Fruit fly (Drosophila melanogaster) whole organism, embryonic: Measurements from ENCODE around the gene CG7945.

Experiments
- Antp ChIP-seq: fragments of 200-800 bp; sonication (Bioruptor generic); optimal IDR thresholded peaks from 3 replicates; lab custom pipeline; 2016; ENCODE audit warnings: missing biosample characterization, missing genetic modification characterization
- Awh ChIP-seq: fragments of 200-800 bp; sonication (Bioruptor generic); IDR thresholded peaks from 2 replicates; pipeline ENCODE4, ENCODE4 v1.3.6; 2022; ENCODE audit warnings: missing biosample characterization, missing genetic modification characterization
- CG1024 ChIP-seq: fragments of 200-800 bp; sonication (Bioruptor generic); IDR thresholded peaks from 2 replicates; pipeline ENCODE4 v1.3.6; 2022; ENCODE audit warnings: missing biosample characterization, missing genetic modification characterization
- CG10431 ChIP-seq: fragments of 200-800 bp; sonication (Bioruptor generic); optimal IDR thresholded peaks from 3 replicates; lab custom pipeline; 2018; ENCODE audit warnings: missing biosample characterization, mild to moderate bottlenecking, missing genetic modification characterization
- CG11504 ChIP-seq: fragments of 200-800 bp; sonication (Bioruptor generic); optimal IDR thresholded peaks from 3 replicates; lab custom pipeline; 2019; ENCODE audit warnings: missing biosample characterization, mild to moderate bottlenecking, missing genetic modification characterization, moderate library complexity
- CG16815 ChIP-seq: fragments of 200-800 bp; sonication (Bioruptor generic); optimal IDR thresholded peaks from 3 replicates; lab custom pipeline; 2017; ENCODE audit warnings: missing biosample characterization, mild to moderate bottlenecking, missing genetic modification characterization
- CG17328 ChIP-seq: fragments of 200-800 bp; sonication (Bioruptor generic); IDR thresholded peaks from 2 replicates; pipeline ENCODE4 v1.3.6; 2022; ENCODE audit warnings: missing biosample characterization, missing genetic modification characterization
- CG18262 ChIP-seq: fragments of 200-800 bp; optimal IDR thresholded peaks from 3 replicates; lab custom pipeline; 2019; ENCODE audit warnings: missing biosample characterization, mild to moderate bottlenecking, missing genetic modification characterization, moderate library complexity
- CG2875 ChIP-seq: fragments of 200-800 bp; sonication (Bioruptor generic); optimal IDR thresholded peaks from 2 replicates; lab custom pipeline; 2017; ENCODE audit warnings: missing biosample characterization, mild to moderate bottlenecking, missing genetic modification characterization, missing genetic modification reagents
- CG2889 ChIP-seq: fragments of 200-800 bp; sonication (Bioruptor generic); IDR thresholded peaks from 3 replicates; pipeline ENCODE4 v1.3.6; 2022; ENCODE audit warnings: missing biosample characterization, missing genetic modification characterization
- CG30403 ChIP-seq: fragments of 200-800 bp; sonication (Bioruptor generic); optimal IDR thresholded peaks from 3 replicates; lab custom pipeline; 2016; ENCODE audit warnings: missing biosample characterization, missing genetic modification characterization
- CG33213 ChIP-seq: fragments of 200-800 bp; sonication (Bioruptor generic); optimal IDR thresholded peaks from 3 replicates; lab custom pipeline; 2016; ENCODE audit warnings: missing biosample characterization, missing genetic modification characterization
- CG3726 ChIP-seq: fragments of 200-800 bp; sonication (Bioruptor generic); IDR thresholded peaks from 3 replicates; pipeline ENCODE4, ENCODE4 v1.3.6; 2022; ENCODE audit warnings: missing biosample characterization, missing genetic modification characterization
- CG3995 ChIP-seq: fragments of 200-800 bp; sonication (Bioruptor generic); optimal IDR thresholded peaks from 3 replicates; lab custom pipeline; 2016; ENCODE audit warnings: missing biosample characterization, missing genetic modification characterization
- CG4820 ChIP-seq: fragments of 200-800 bp; sonication (Bioruptor generic); optimal IDR thresholded peaks from 3 replicates; lab custom pipeline; 2016; ENCODE audit warnings: missing biosample characterization, missing genetic modification characterization
- CG6175 ChIP-seq: fragments of 200-800 bp; sonication (Bioruptor generic); IDR thresholded peaks from 3 replicates; pipeline ENCODE4 v1.3.6; 2022; ENCODE audit warnings: missing biosample characterization, missing genetic modification characterization
- CG7357 ChIP-seq: fragments of 200-800 bp; sonication (Bioruptor generic); IDR thresholded peaks from 3 replicates; pipeline ENCODE4 v1.3.6; 2022; ENCODE audit warnings: missing biosample characterization, missing genetic modification characterization
- CG8359 ChIP-seq: fragments of 200-800 bp; sonication (Bioruptor generic); optimal IDR thresholded peaks from 2 replicates; lab custom pipeline; 2017; ENCODE audit warnings: missing biosample characterization, mild to moderate bottlenecking, missing genetic modification characterization, borderline replicate concordance
- CG8944 ChIP-seq: fragments of 200-800 bp; sonication (Bioruptor generic); optimal IDR thresholded peaks from 3 replicates; lab custom pipeline; 2016; ENCODE audit warnings: missing biosample characterization, missing genetic modification characterization
- CG9727 ChIP-seq: fragments of 200-800 bp; sonication (Bioruptor generic); optimal IDR thresholded peaks from 3 replicates; lab custom pipeline; 2017; ENCODE audit warnings: missing biosample characterization, mild to moderate bottlenecking, missing genetic modification characterization
- CkIIα-i1 ChIP-seq: fragments of 200-800 bp; sonication (Bioruptor generic); IDR thresholded peaks from 2 replicates; pipeline ENCODE4 v1.3.6; 2022; ENCODE audit warnings: missing biosample characterization, missing genetic modification characterization
- Dad ChIP-seq: fragments of 200-800 bp; sonication (Bioruptor generic); optimal IDR thresholded peaks from 3 replicates; lab custom pipeline; 2016; ENCODE audit warnings: missing biosample characterization, missing genetic modification characterization
- Dp ChIP-seq: fragments of 200-800 bp; sonication (Bioruptor generic); optimal IDR thresholded peaks from 2 replicates; lab custom pipeline; 2018; ENCODE audit warnings: missing biosample characterization, mild to moderate bottlenecking, missing genetic modification characterization, moderate library complexity
- E2f1 ChIP-seq: fragments of 200-800 bp; sonication (Bioruptor generic); IDR thresholded peaks from 2 replicates; pipeline ENCODE4 v1.3.6; 2022; ENCODE audit warnings: missing biosample characterization, missing genetic modification characterization
- HHEX ChIP-seq: fragments of 200-800 bp; sonication (Bioruptor generic); optimal IDR thresholded peaks from 3 replicates; lab custom pipeline; 2017; ENCODE audit warnings: missing biosample characterization, mild to moderate bottlenecking, missing genetic modification characterization, missing genetic modification reagents
- Jarid2 ChIP-seq: fragments of 200-800 bp; sonication (Bioruptor generic); optimal IDR thresholded peaks from 3 replicates; lab custom pipeline; 2017; ENCODE audit warnings: mild to moderate bottlenecking, missing biosample characterization, missing genetic modification reagents, missing genetic modification characterization
- MTF-1 ChIP-seq: fragments of 200-800 bp; sonication (Bioruptor generic); optimal IDR thresholded peaks from 2 replicates; lab custom pipeline; 2018; ENCODE audit warnings: missing biosample characterization, mild to moderate bottlenecking, missing genetic modification characterization, borderline replicate concordance
- al ChIP-seq: fragments of 200-800 bp; sonication (Bioruptor generic); IDR thresholded peaks from 2 replicates; pipeline ENCODE4 v1.3.6; 2022; ENCODE audit warnings: missing biosample characterization, missing genetic modification characterization
- bbx ChIP-seq: fragments of 200-800 bp; sonication (Bioruptor generic); IDR thresholded peaks from 2 replicates; pipeline ENCODE4 v1.3.6; 2022; ENCODE audit warnings: missing biosample characterization, missing genetic modification characterization; ENCODE audit not compliant: partially characterized antibody
- bcd ChIP-seq: fragments of 200-800 bp; sonication (Bioruptor generic); optimal IDR thresholded peaks from 2 replicates; lab custom pipeline; 2017; ENCODE audit warnings: missing biosample characterization, mild to moderate bottlenecking, missing genetic modification characterization
- chif ChIP-seq, 2 experiments: fragments of 200-800 bp; sonication (Bioruptor generic); optimal IDR thresholded peaks; 3 replicates each; lab custom pipeline; 2016; ENCODE audit warnings: missing biosample characterization in 2 of 2, missing genetic modification characterization in 2 of 2
- ci ChIP-seq: fragments of 200-800 bp; sonication (Bioruptor generic); IDR thresholded peaks from 3 replicates; pipeline ENCODE4 v1.3.6; 2022; ENCODE audit warnings: missing biosample characterization, missing genetic modification characterization
- dmrt11E ChIP-seq: fragments of 200-800 bp; sonication (Bioruptor generic); optimal IDR thresholded peaks from 3 replicates; lab custom pipeline; 2018; ENCODE audit warnings: missing biosample characterization, mild to moderate bottlenecking, missing genetic modification characterization, moderate library complexity
- fd64A ChIP-seq: fragments of 200-800 bp; sonication (Bioruptor generic); optimal IDR thresholded peaks from 3 replicates; lab custom pipeline; 2018; ENCODE audit warnings: missing biosample characterization, mild to moderate bottlenecking, missing genetic modification characterization
- fu2 ChIP-seq: fragments of 200-800 bp; sonication (Bioruptor generic); optimal IDR thresholded peaks from 2 replicates; lab custom pipeline; 2016; ENCODE audit warnings: missing biosample characterization, missing genetic modification characterization
- grau ChIP-seq: fragments of 200-800 bp; optimal IDR thresholded peaks from 3 replicates; lab custom pipeline; 2019; ENCODE audit warnings: missing biosample characterization, mild to moderate bottlenecking, missing genetic modification characterization, moderate library complexity
- kay ChIP-seq: fragments of 200-800 bp; sonication (Bioruptor generic); optimal IDR thresholded peaks from 2 replicates; lab custom pipeline; 2016; ENCODE audit warnings: missing biosample characterization, missing genetic modification characterization
- klu ChIP-seq: fragments of 200-800 bp; sonication (Bioruptor generic); IDR thresholded peaks from 2 replicates; pipeline ENCODE4 v1.3.6; 2022; ENCODE audit warnings: missing biosample characterization, missing genetic modification characterization
- lilli ChIP-seq: fragments of 200-800 bp; sonication (Bioruptor generic); optimal IDR thresholded peaks from 3 replicates; lab custom pipeline; 2016; ENCODE audit warnings: missing biosample characterization, missing genetic modification characterization
- luna ChIP-seq: fragments of 200-800 bp; sonication (Bioruptor generic); optimal IDR thresholded peaks from 2 replicates; lab custom pipeline; 2016; ENCODE audit warnings: missing biosample characterization, missing genetic modification characterization
- onecut ChIP-seq: fragments of 200-800 bp; sonication (Bioruptor generic); IDR thresholded peaks from 2 replicates; pipeline ENCODE4 v1.3.6; 2022; ENCODE audit warnings: missing biosample characterization, missing genetic modification characterization
- org-1 ChIP-seq: fragments of 200-800 bp; sonication (Bioruptor generic); optimal IDR thresholded peaks from 2 replicates; lab custom pipeline; 2017; ENCODE audit warnings: missing biosample characterization, missing genetic modification characterization
- otp ChIP-seq: fragments of 200-800 bp; sonication (Bioruptor generic); IDR thresholded peaks from 3 replicates; pipeline ENCODE4, ENCODE4 v1.3.6; 2022; ENCODE audit warnings: missing biosample characterization, missing genetic modification characterization
- pho ChIP-seq: fragments of 200-800 bp; sonication (Bioruptor generic); optimal IDR thresholded peaks from 2 replicates; lab custom pipeline; 2016; ENCODE audit warnings: missing biosample characterization, missing genetic modification characterization
- ro ChIP-seq: fragments of 200-800 bp; sonication (Bioruptor generic); IDR thresholded peaks from 2 replicates; pipeline ENCODE4 v1.3.6; 2022; ENCODE audit warnings: missing biosample characterization, missing genetic modification characterization
- sc ChIP-seq, 3 experiments: fragments of >200 bp in 2 of 3; fragments of 200-800 bp in 1 of 3; sonication (Bioruptor generic) in 1 of 3; optimal IDR thresholded peaks; 2 replicates in 2 of 3; 3 replicates in 1 of 3; lab custom pipeline; 2017; ENCODE audit warnings: mild to moderate bottlenecking in 1 of 3, missing biosample characterization in 1 of 3, missing genetic modification characterization in 1 of 3, missing genetic modification reagents in 1 of 3
- sens ChIP-seq: fragments of 200-800 bp; sonication (Bioruptor generic); peaks from one replicate; lab custom pipeline; 2016; ENCODE audit warnings: missing biosample characterization, missing genetic modification characterization
- sna ChIP-seq: fragments of 200-800 bp; sonication (Bioruptor generic); IDR thresholded peaks from 2 replicates; pipeline ENCODE4 v1.3.6; 2022; ENCODE audit warnings: missing biosample characterization, missing genetic modification characterization; ENCODE audit not compliant: partially characterized antibody
- sob ChIP-seq: fragments of 200-800 bp; sonication (Bioruptor generic); IDR thresholded peaks from 2 replicates; pipeline ENCODE4 v1.3.6; 2022; ENCODE audit warnings: missing biosample characterization, missing genetic modification characterization
- sug ChIP-seq: fragments of 200-800 bp; optimal IDR thresholded peaks from 2 replicates; lab custom pipeline; 2019; ENCODE audit warnings: missing biosample characterization, mild to moderate bottlenecking, missing genetic modification characterization, moderate library complexity
- wek ChIP-seq: fragments of 200-800 bp; sonication (Bioruptor generic); optimal IDR thresholded peaks from 3 replicates; lab custom pipeline; 2018; ENCODE audit warnings: missing biosample characterization, mild to moderate bottlenecking, missing genetic modification characterization, moderate library complexity

CG7945 gene

dm6 chr3L:15523806-15524346 lies at the start of gene CG7945 (continued):
- no peak; the same call in 1 of the 2 replicates for TF ChIP-seq bbx
- no peak for TF ChIP-seq E2f1 (GFP tag; lab: Robert Waterston, UW)
- TF ChIP-seq CG2889 (GFP tag; lab: Robert Waterston, UW): no peak
- TF ChIP-seq sens: no peak
- TF ChIP-seq ro (GFP tag; lab: Robert Waterston, UW): no peak
- TF ChIP-seq CG8359 (GFP tag; lab: Kevin White, UChicago): no peak
- TF ChIP-seq pho (GFP tag; lab: Kevin White, UChicago): no peak
- TF ChIP-seq wek (GFP tag; lab: Kevin White, UChicago): no peak
- TF ChIP-seq bcd (GFP tag; lab: Kevin White, UChicago): no peak
- no peak for TF ChIP-seq lilli (GFP tag; lab: Kevin White, UChicago)
- no peak for TF ChIP-seq al (GFP tag; lab: Robert Waterston, UW)
- TF ChIP-seq sug (tag; lab: Kevin White, UChicago): peak; percentile 38
- no peak for TF ChIP-seq CG1024
- no peak for TF ChIP-seq CG9727 (GFP tag; lab: Kevin White, UChicago)
- TF ChIP-seq klu: no peak
- no peak for TF ChIP-seq CG4820
- no peak for TF ChIP-seq sob (GFP tag; lab: Robert Waterston, UW)
- no peak for TF ChIP-seq ci (GFP tag; lab: Robert Waterston, UW)
- TF ChIP-seq CG30403 (GFP tag; lab: Kevin White, UChicago): no peak
- no peak for TF ChIP-seq Antp (GFP tag; lab: Kevin White, UChicago)
- no peak for TF ChIP-seq org-1 (GFP tag; lab: Kevin White, UChicago)
- no peak for TF ChIP-seq HHEX (GFP tag; lab: Kevin White, UChicago)
- TF ChIP-seq otp (GFP tag; lab: Robert Waterston, UW): no peak
- no peak for TF ChIP-seq fd64A (GFP tag; lab: Kevin White, UChicago)
- no peak for TF ChIP-seq CG8944
- TF ChIP-seq sna (GFP tag; lab: Robert Waterston, UW): 0 out of 2 replicates have a peak, but pooled peaks have one; percentile 35
- TF ChIP-seq Jarid2: no peak
- no peak for TF ChIP-seq chif (GFP tag; optimal IDR thresholded peaks at IDR 0.05; lab: Kevin White, UChicago)
- no peak for TF ChIP-seq luna (GFP tag; lab: Kevin White, UChicago)
- TF ChIP-seq Awh (GFP tag; lab: Robert Waterston, UW): no peak
- no peak for TF ChIP-seq kay (GFP tag; lab: Kevin White, UChicago)
- no peak for TF ChIP-seq MTF-1 (GFP tag; lab: Kevin White, UChicago)
- no peak for TF ChIP-seq CG2875
- no peak for TF ChIP-seq CG11504 (tag; lab: Kevin White, UChicago)
- no peak for TF ChIP-seq sc (optimal IDR thresholded peaks at IDR 0.05; lab: Kevin White, UChicago)
- no peak for TF ChIP-seq sc (GFP tag; optimal IDR thresholded peaks at IDR 0.05; lab: Kevin White, UChicago)
- no peak for TF ChIP-seq CG10431
- TF ChIP-seq CG33213 (GFP tag; lab: Kevin White, UChicago): no peak
- TF ChIP-seq Dad (GFP tag; lab: Kevin White, UChicago): no peak
- TF ChIP-seq grau: no peak
- TF ChIP-seq CG6175 (GFP tag; lab: Robert Waterston, UW): no peak
- no peak for TF ChIP-seq CG17328 (GFP tag; lab: Robert Waterston, UW)
- no peak for TF ChIP-seq CG3726 (GFP tag; lab: Robert Waterston, UW)
- TF ChIP-seq CG3995 (GFP tag; lab: Kevin White, UChicago): no peak
- TF ChIP-seq CkIIα-i1 (GFP tag; lab: Robert Waterston, UW): no peak
- no peak for TF ChIP-seq CG7357
- TF ChIP-seq Dp (GFP tag; lab: Kevin White, UChicago): peak; percentile 98
- TF ChIP-seq CG16815: no peak
- TF ChIP-seq fu2 (GFP tag; lab: Kevin White, UChicago): no peak
- no peak for TF ChIP-seq dmrt11E
- no peak for TF ChIP-seq CG18262 (tag; lab: Kevin White, UChicago)
- TF ChIP-seq onecut (GFP tag; lab: Robert Waterston, UW): 0 out of 2 replicates have a peak, but pooled peaks have one; percentile 3
